Worm (Caenorhabditis elegans) whole organism, L4 larva: ENCODE data around the gene gst-42.

Experiments
- F49E8.2 ChIP-seq: sonication (generic microtip); optimal IDR thresholded peaks from 2 replicates; lab custom pipeline; 2016; ENCODE audit warnings: missing compliant biosample characterization, mild to moderate bottlenecking, missing genetic modification characterization, borderline replicate concordance
- T20F7.1 ChIP-seq: fragments of 200-800 bp; sonication (Bioruptor generic); optimal IDR thresholded peaks from 2 replicates; lab custom pipeline; 2018; ENCODE audit warnings: mild to moderate bottlenecking, missing genetic modification characterization, missing compliant biosample characterization
- ZK337.2 ChIP-seq: fragments of 200-800 bp; sonication (Bioruptor generic); IDR thresholded peaks from 2 replicates; pipeline ENCODE4 v1.3.6; 2022; ENCODE audit warnings: missing genetic modification reagents, missing genetic modification characterization, missing compliant biosample characterization
- aly-2 ChIP-seq: sonication (generic microtip); optimal IDR thresholded peaks from 2 replicates; lab custom pipeline; 2018; ENCODE audit warnings: missing biosample characterization, missing genetic modification characterization
- arid-1 ChIP-seq: fragments of 200-800 bp; sonication (Bioruptor generic); conservative IDR thresholded peaks from 2 replicates; pipeline ENCODE4 v1.3.6; 2022; ENCODE audit warnings: missing genetic modification reagents, missing genetic modification characterization, missing compliant biosample characterization
- ceh-20 ChIP-seq: fragments of 200-800 bp; sonication (Bioruptor generic); IDR thresholded peaks from 2 replicates; pipeline ENCODE4 v1.3.6; 2022; ENCODE audit warnings: missing genetic modification reagents, missing genetic modification characterization, missing compliant biosample characterization
- cey-2 ChIP-seq: sonication (generic microtip); optimal IDR thresholded peaks from 3 replicates; lab custom pipeline; 2017; ENCODE audit warnings: missing genetic modification characterization, mild to moderate bottlenecking, missing compliant biosample characterization, antibody characterized with exemption, borderline replicate concordance; ENCODE audit not compliant: insufficient read depth
- daf-16 ChIP-seq, 3 experiments: sonication (generic microtip); optimal IDR thresholded peaks; 2 replicates each; lab custom pipeline; 2016 to 2017; ENCODE audit warnings: missing genetic modification characterization in 3 of 3, missing genetic modification reagents in 3 of 3, mild to moderate bottlenecking in 2 of 3, missing compliant biosample characterization in 2 of 3, missing biosample characterization in 1 of 3, moderate library complexity in 1 of 3
- daf-19 ChIP-seq: fragments of 200-800 bp; sonication (Bioruptor generic); conservative IDR thresholded peaks from 2 replicates; pipeline ENCODE4 v1.3.6; 2022; ENCODE audit warnings: missing genetic modification characterization, missing compliant biosample characterization
- dmd-6 ChIP-seq: fragments of 200-800 bp; sonication (Bioruptor generic); IDR thresholded peaks from 2 replicates; pipeline ENCODE4 v1.3.6; 2022; ENCODE audit warnings: missing genetic modification reagents, missing genetic modification characterization, missing compliant biosample characterization
- dve-1 ChIP-seq: sonication (generic microtip); optimal IDR thresholded peaks from 2 replicates; lab custom pipeline; 2017; ENCODE audit warnings: antibody characterized with exemption, mild to moderate bottlenecking, missing genetic modification characterization, missing compliant biosample characterization; ENCODE audit not compliant: insufficient read depth
- hif-1 ChIP-seq, 2 experiments: sonication (generic microtip); optimal IDR thresholded peaks; 2 replicates each; lab custom pipeline; 2016 to 2017; ENCODE audit warnings: missing compliant biosample characterization in 2 of 2, missing genetic modification characterization in 2 of 2, missing genetic modification reagents in 2 of 2, missing genotype in 2 of 2, mild to moderate bottlenecking in 1 of 2
- hlh-11 ChIP-seq: fragments of 200-800 bp; sonication (Bioruptor generic); optimal IDR thresholded peaks from 2 replicates; lab custom pipeline; 2018; ENCODE audit warnings: mild to moderate bottlenecking, missing genetic modification characterization, missing compliant biosample characterization
- hlh-30 ChIP-seq: sonication (generic microtip); optimal IDR thresholded peaks from 2 replicates; lab custom pipeline; 2017; ENCODE audit warnings: antibody characterized with exemption, mild to moderate bottlenecking, missing genetic modification characterization, missing compliant biosample characterization; ENCODE audit not compliant: insufficient read depth
- jun-1 ChIP-seq: fragments of 150-350 bp; optimal IDR thresholded peaks from 2 replicates; lab custom pipeline; 2014; ENCODE audit warnings: missing biosample characterization, missing genetic modification reagents, missing genetic modification characterization
- lin-1 ChIP-seq: fragments of 200-800 bp; sonication (Bioruptor generic); IDR thresholded peaks from 2 replicates; pipeline ENCODE4 v1.3.6; 2022; ENCODE audit warnings: missing genetic modification reagents, missing genetic modification characterization, missing compliant biosample characterization
- lsy-2 ChIP-seq, 2 experiments: fragments of 150-350 bp in 1 of 2; sonication (generic microtip) in 1 of 2; optimal IDR thresholded peaks; 2 replicates each; lab custom pipeline; 2014 to 2017; ENCODE audit warnings: missing biosample characterization in 2 of 2, missing genetic modification characterization in 2 of 2
- mdl-1 ChIP-seq, 2 experiments: fragments of 150-350 bp in 1 of 2; sonication (generic microtip) in 1 of 2; optimal IDR thresholded peaks; 2 replicates each; lab custom pipeline; 2014 to 2017; ENCODE audit warnings: missing biosample characterization in 2 of 2, missing genetic modification characterization in 2 of 2
- mdt-29 ChIP-seq: fragments of 200-800 bp; sonication (Bioruptor generic); IDR thresholded peaks from 2 replicates; pipeline ENCODE4 v1.3.6; 2022; ENCODE audit warnings: missing genetic modification reagents, missing genetic modification characterization, missing compliant biosample characterization
- mep-1 ChIP-seq: fragments of 150-350 bp; sonication (generic microtip); optimal IDR thresholded peaks from 3 replicates; lab custom pipeline; 2014; ENCODE audit warnings: missing biosample characterization, missing genetic modification characterization
- mxl-3 ChIP-seq: fragments of 200-800 bp; sonication (Bioruptor generic); optimal IDR thresholded peaks from 2 replicates; lab custom pipeline; 2018; ENCODE audit warnings: mild to moderate bottlenecking, missing genetic modification characterization, missing compliant biosample characterization
- nhr-10 ChIP-seq: fragments of 150-350 bp; optimal IDR thresholded peaks from 2 replicates; lab custom pipeline; 2014; ENCODE audit warnings: missing biosample characterization, missing genetic modification characterization
- nhr-102 ChIP-seq: sonication (generic microtip); optimal IDR thresholded peaks from 2 replicates; lab custom pipeline; 2016; ENCODE audit warnings: mild to moderate bottlenecking, missing genetic modification characterization, moderate library complexity, missing compliant biosample characterization
- nhr-25 ChIP-seq: sonication (generic microtip); optimal IDR thresholded peaks from 2 replicates; lab custom pipeline; 2017; ENCODE audit warnings: missing genetic modification characterization, mild to moderate bottlenecking, missing compliant biosample characterization, antibody characterized with exemption, moderate library complexity, borderline replicate concordance; ENCODE audit not compliant: insufficient read depth
- nhr-28 ChIP-seq: fragments of 150-350 bp; optimal IDR thresholded peaks from 2 replicates; lab custom pipeline; 2014; ENCODE audit warnings: missing biosample characterization, missing genetic modification characterization
- nhr-48 ChIP-seq: sonication (generic microtip); optimal IDR thresholded peaks from 2 replicates; lab custom pipeline; 2016; ENCODE audit warnings: mild to moderate bottlenecking, missing genetic modification characterization, missing compliant biosample characterization
- nhr-6 ChIP-seq: fragments of 150-350 bp; optimal IDR thresholded peaks from 2 replicates; lab custom pipeline; 2014; ENCODE audit warnings: missing biosample characterization, missing genetic modification characterization
- nhr-77 ChIP-seq: fragments of 150-350 bp; optimal IDR thresholded peaks from 2 replicates; lab custom pipeline; 2014; ENCODE audit warnings: missing biosample characterization, missing genetic modification characterization
- pha-4 ChIP-seq, 2 experiments: fragments of 150-350 bp in 1 of 2; fragments of 200-800 bp in 1 of 2; sonication (Bioruptor generic) in 1 of 2; IDR thresholded peaks in 1 of 2; optimal IDR thresholded peaks in 1 of 2; 2 replicates each; pipeline versions ENCODE4 v1.3.6 to Lab custom; 2014 to 2022; ENCODE audit warnings: missing genetic modification characterization in 2 of 2, missing genetic modification reagents in 2 of 2, missing biosample characterization in 1 of 2, missing compliant biosample characterization in 1 of 2
- php-3 ChIP-seq: fragments of 200-800 bp; sonication (Bioruptor generic); IDR thresholded peaks from 2 replicates; pipeline ENCODE4 v1.3.6; 2022; ENCODE audit warnings: missing genetic modification reagents, missing genetic modification characterization, missing compliant biosample characterization
- pqm-1 ChIP-seq: sonication (generic microtip); optimal IDR thresholded peaks from 2 replicates; lab custom pipeline; 2017; ENCODE audit warnings: missing biosample characterization, missing genetic modification characterization
- saeg-2 ChIP-seq: fragments of 200-800 bp; sonication (Bioruptor generic); IDR thresholded peaks from 2 replicates; pipeline ENCODE4 v1.3.6; 2022; ENCODE audit warnings: missing genetic modification reagents, missing genetic modification characterization, missing compliant biosample characterization
- sdz-12 ChIP-seq: fragments of 200-800 bp; sonication (Bioruptor generic); optimal IDR thresholded peaks from 2 replicates; lab custom pipeline; 2018; ENCODE audit warnings: mild to moderate bottlenecking, missing genetic modification characterization, missing compliant biosample characterization
- tra-1 ChIP-seq: fragments of 200-800 bp; sonication (Bioruptor generic); IDR thresholded peaks from 2 replicates; pipeline ENCODE4 v1.3.6; 2022; ENCODE audit warnings: missing genetic modification reagents, missing genetic modification characterization, missing compliant biosample characterization
- unc-62 ChIP-seq, 3 experiments: fragments of 150-350 bp in 1 of 3; sonication (generic microtip); optimal IDR thresholded peaks in 2 of 3; peaks in 1 of 3; 1 replicate in 1 of 3; 2 replicates in 2 of 3; lab custom pipeline; 2014 to 2017; ENCODE audit warnings: missing biosample characterization in 3 of 3, missing genetic modification characterization in 3 of 3, missing genetic modification reagents in 3 of 3, missing genotype in 1 of 3
- ztf-7 ChIP-seq: fragments of 150-350 bp; optimal IDR thresholded peaks from 2 replicates; lab custom pipeline; 2014; ENCODE audit warnings: missing biosample characterization, missing genetic modification characterization

gst-42 gene

ce11 chrX:11727761-11728160, at the start of gene gst-42, which contains the start of gene D1053.2:
TSS of gene gst-42 (minus strand) at chrX:11727936.
TSS of gene D1053.2 (plus strand) at chrX:11728151.
- TF ChIP-seq pqm-1 (peak; percentile 89), tra-1 (GFP tag; lab: Robert Waterston, UW) (peak; percentile 63; the same call in 1 of the 2 replicates), nhr-25 (tag; lab: Kevin White, UChicago) (no peak), mep-1 (peak; percentile 54), nhr-48 (peak; percentile 66), mdl-1 (tag; optimal IDR thresholded peaks at IDR 0.05; lab: Kevin White, UChicago) (peak; percentile 64 to 95), mdt-29 (GFP tag; lab: Robert Waterston, UW) (no peak), aly-2 (tag; lab: Kevin White, UChicago) (no peak), hlh-30 (tag; lab: Kevin White, UChicago) (peak; percentile 86), nhr-10 (tag; lab: Kevin White, UChicago) (peak; percentile 62), dve-1 (tag; lab: Kevin White, UChicago) (peak; percentile 94), cey-2 (peak; percentile 54), lin-1 (GFP tag; lab: Robert Waterston, UW) (peak; percentile 53; the same call in 1 of the 2 replicates), nhr-77 (tag; lab: Kevin White, UChicago) (peak; percentile 86), F49E8.2 (tag; lab: Kevin White, UChicago) (no peak), daf-16 (GFP tag; optimal IDR thresholded peaks at IDR 0.05; lab: Kevin White, UChicago) (peak in 1 of 2 experiments; percentile 9), daf-16 (tag; optimal IDR thresholded peaks at IDR 0.05; lab: Kevin White, UChicago) (peak; percentile 99), pha-4 (GFP tag; IDR thresholded peaks at IDR 0.05; lab: Robert Waterston, UW) (no peak), pha-4 (tag; optimal IDR thresholded peaks at IDR 0.05; lab: Kevin White, UChicago) (peak; percentile 3), lsy-2 (tag; optimal IDR thresholded peaks at IDR 0.05; lab: Kevin White, UChicago) (peak in 1 of 2 experiments; percentile 42), nhr-6 (tag; lab: Kevin White, UChicago) (peak; percentile 56), unc-62 (GFP tag; optimal IDR thresholded peaks at IDR 0.05 in 1 of 2; lab: Kevin White, UChicago) (peak in 1 of 2 experiments; percentile 40), unc-62 (tag; optimal IDR thresholded peaks at IDR 0.05; lab: Kevin White, UChicago) (no peak), nhr-102 (tag; lab: Kevin White, UChicago) (peak; percentile 78), ceh-20 (GFP tag; lab: Robert Waterston, UW) (no peak), nhr-28 (tag; lab: Kevin White, UChicago) (peak; percentile 96), daf-19 (no peak), ZK337.2 (no peak), saeg-2 (GFP tag; lab: Robert Waterston, UW) (no peak), mxl-3 (GFP tag; lab: Kevin White, UChicago) (peak; percentile 99), ztf-7 (tag; lab: Kevin White, UChicago) (peak; percentile 33), hlh-11 (tag; lab: Kevin White, UChicago) (peak; percentile 93), dmd-6 (peak; percentile 95), jun-1 (tag; lab: Kevin White, UChicago) (no peak), T20F7.1 (GFP tag; lab: Kevin White, UChicago) (peak; percentile 26), php-3 (GFP tag; lab: Robert Waterston, UW) (peak; percentile 77)

ce11 chrX:11769278-11769677, 41.5 kb upstream of the gst-42 start, which contains the start of gene ttx-3:
TSS of gene ttx-3 (minus strand) at chrX:11769378.
- no peak for TF ChIP-seq arid-1 (GFP tag; lab: Robert Waterston, UW)
- no peak for TF ChIP-seq hif-1 (tag; optimal IDR thresholded peaks at IDR 0.05; lab: Kevin White, UChicago)
- TF ChIP-seq sdz-12 (GFP tag; lab: Kevin White, UChicago): no peak
